Fruit fly (Drosophila melanogaster) whole organism, prepupa: ENCODE results near the gene Mics1.
A peak's percentile ranks its signal among the peaks of the same experiment; 100 is the strongest.

ENCODE experiments used
- CG10631 ChIP-seq: fragments of 200-800 bp; sonication (Bioruptor generic); optimal IDR thresholded peaks from 2 replicates; lab custom pipeline; 2016; ENCODE audit warnings: missing biosample characterization, missing genetic modification characterization
- CG10669 ChIP-seq: fragments of 200-800 bp; sonication (Bioruptor generic); optimal IDR thresholded peaks from 3 replicates; lab custom pipeline; 2018; ENCODE audit warnings: missing biosample characterization, mild to moderate bottlenecking, missing genetic modification characterization, moderate library complexity
- CG11294 ChIP-seq: fragments of 200-800 bp; sonication (Bioruptor generic); IDR thresholded peaks from 2 replicates; pipeline ENCODE4 v1.3.6; 2022; ENCODE audit warnings: missing biosample characterization, missing genetic modification characterization
- CG11902 ChIP-seq: fragments of 200-800 bp; sonication (Bioruptor generic); optimal IDR thresholded peaks from 3 replicates; lab custom pipeline; 2016; ENCODE audit warnings: missing biosample characterization, missing genetic modification characterization
- CG16779 ChIP-seq: fragments of 200-800 bp; sonication (Bioruptor generic); optimal IDR thresholded peaks from 3 replicates; lab custom pipeline; 2017; ENCODE audit warnings: missing biosample characterization, mild to moderate bottlenecking, missing genetic modification characterization
- CG3032 ChIP-seq: fragments of 200-800 bp; optimal IDR thresholded peaks from 2 replicates; lab custom pipeline; 2019; ENCODE audit warnings: missing biosample characterization, mild to moderate bottlenecking, missing genetic modification characterization, moderate library complexity
- CG31627 ChIP-seq: fragments of 200-800 bp; sonication (Bioruptor generic); optimal IDR thresholded peaks from 3 replicates; lab custom pipeline; 2016; ENCODE audit warnings: missing biosample characterization, missing genetic modification characterization
- CG32006 ChIP-seq: fragments of 200-800 bp; sonication (Bioruptor generic); optimal IDR thresholded peaks from 3 replicates; lab custom pipeline; 2017; ENCODE audit warnings: missing biosample characterization, mild to moderate bottlenecking, missing genetic modification characterization
- CG3919 ChIP-seq: fragments of 200-800 bp; sonication (Bioruptor generic); optimal IDR thresholded peaks from 3 replicates; lab custom pipeline; 2016; ENCODE audit warnings: missing biosample characterization, missing genetic modification characterization
- CG4318 ChIP-seq: fragments of 200-800 bp; sonication (Bioruptor generic); optimal IDR thresholded peaks from 3 replicates; lab custom pipeline; 2017; ENCODE audit warnings: missing biosample characterization, mild to moderate bottlenecking, missing genetic modification characterization
- CG6163 ChIP-seq: fragments of 200-800 bp; sonication (Bioruptor generic); IDR thresholded peaks from 3 replicates; pipeline ENCODE4 v1.3.6; 2022; ENCODE audit warnings: missing biosample characterization, missing genetic modification characterization
- CG6276 ChIP-seq: fragments of 200-800 bp; sonication (Bioruptor generic); optimal IDR thresholded peaks from 2 replicates; lab custom pipeline; 2017; ENCODE audit warnings: missing biosample characterization, mild to moderate bottlenecking, missing genetic modification characterization
- CG6792 ChIP-seq: fragments of 200-800 bp; sonication (Bioruptor generic); optimal IDR thresholded peaks from 3 replicates; lab custom pipeline; 2016; ENCODE audit warnings: missing biosample characterization, missing genetic modification characterization
- CG6854 ChIP-seq: fragments of 200-800 bp; sonication (Bioruptor generic); optimal IDR thresholded peaks from 2 replicates; lab custom pipeline; 2017; ENCODE audit warnings: missing biosample characterization, mild to moderate bottlenecking, missing genetic modification characterization
- CG7368 ChIP-seq: fragments of 200-800 bp; sonication (Bioruptor generic); optimal IDR thresholded peaks from 3 replicates; lab custom pipeline; 2016; ENCODE audit warnings: missing biosample characterization, missing genetic modification characterization
- CG8632 ChIP-seq: fragments of 200-800 bp; sonication (Bioruptor generic); optimal IDR thresholded peaks from 3 replicates; lab custom pipeline; 2016; ENCODE audit warnings: missing biosample characterization, missing genetic modification characterization
- CG9139 ChIP-seq: fragments of 200-800 bp; sonication (Bioruptor generic); optimal IDR thresholded peaks from 3 replicates; lab custom pipeline; 2017; ENCODE audit warnings: missing biosample characterization, mild to moderate bottlenecking, missing genetic modification characterization
- Eip78C ChIP-seq: fragments of 200-800 bp; sonication (Bioruptor generic); peaks from one replicate; lab custom pipeline; 2016; ENCODE audit warnings: missing biosample characterization, missing genetic modification characterization
- Eip93F ChIP-seq: fragments of 200-800 bp; sonication (Bioruptor generic); optimal IDR thresholded peaks from 2 replicates; lab custom pipeline; 2016; ENCODE audit warnings: missing biosample characterization, mild to moderate bottlenecking, missing genetic modification characterization
- Ets21C ChIP-seq: fragments of 200-800 bp; sonication (Bioruptor generic); optimal IDR thresholded peaks from 3 replicates; lab custom pipeline; 2016; ENCODE audit warnings: missing biosample characterization, missing genetic modification characterization
- Ets96B ChIP-seq: fragments of 200-800 bp; optimal IDR thresholded peaks from 2 replicates; lab custom pipeline; 2019; ENCODE audit warnings: missing biosample characterization, mild to moderate bottlenecking, missing genetic modification characterization, moderate library complexity
- Hr39 ChIP-seq: fragments of 200-800 bp; sonication (Bioruptor generic); optimal IDR thresholded peaks from 2 replicates; lab custom pipeline; 2016; ENCODE audit warnings: missing biosample characterization, missing genetic modification characterization
- Hr4 ChIP-seq: fragments of 200-800 bp; sonication (Bioruptor generic); optimal IDR thresholded peaks from 3 replicates; lab custom pipeline; 2016; ENCODE audit warnings: missing biosample characterization, missing genetic modification characterization
- Lpt ChIP-seq: fragments of 200-800 bp; sonication (Bioruptor generic); optimal IDR thresholded peaks from 3 replicates; lab custom pipeline; 2016; ENCODE audit warnings: missing biosample characterization, missing genetic modification characterization
- OdsH ChIP-seq: fragments of 200-800 bp; sonication (Bioruptor generic); optimal IDR thresholded peaks from 3 replicates; lab custom pipeline; 2016; ENCODE audit warnings: missing biosample characterization, missing genetic modification characterization
- Smox ChIP-seq: fragments of 200-800 bp; sonication (Bioruptor generic); optimal IDR thresholded peaks from 3 replicates; lab custom pipeline; 2016; ENCODE audit warnings: missing biosample characterization, missing genetic modification characterization
- Sox102F ChIP-seq: fragments of 200-800 bp; sonication (Bioruptor generic); optimal IDR thresholded peaks from 2 replicates; lab custom pipeline; 2016; ENCODE audit warnings: missing biosample characterization, mild to moderate bottlenecking, missing genetic modification characterization
- Sox14 ChIP-seq: fragments of 200-800 bp; sonication (Bioruptor generic); optimal IDR thresholded peaks from 3 replicates; lab custom pipeline; 2016; ENCODE audit warnings: missing biosample characterization, missing genetic modification characterization
- cyc ChIP-seq: fragments of 200-800 bp; sonication (Bioruptor generic); optimal IDR thresholded peaks from 3 replicates; lab custom pipeline; 2016; ENCODE audit warnings: missing biosample characterization, missing genetic modification characterization
- dsx ChIP-seq: fragments of 200-800 bp; optimal IDR thresholded peaks from 3 replicates; lab custom pipeline; 2019; ENCODE audit warnings: missing biosample characterization, mild to moderate bottlenecking, missing genetic modification characterization, moderate library complexity; ENCODE audit not compliant: poor library complexity, severe bottlenecking
- eg ChIP-seq: fragments of 200-800 bp; sonication (Bioruptor generic); IDR thresholded peaks from 3 replicates; pipeline ENCODE4 v1.3.6; 2022; ENCODE audit warnings: missing biosample characterization, missing genetic modification characterization
- esn ChIP-seq: fragments of 200-800 bp; sonication (Bioruptor generic); optimal IDR thresholded peaks from 2 replicates; lab custom pipeline; 2016; ENCODE audit warnings: missing biosample characterization, mild to moderate bottlenecking, missing genetic modification characterization, moderate library complexity
- fkh ChIP-seq: fragments of 200-800 bp; sonication (Bioruptor generic); optimal IDR thresholded peaks from 3 replicates; lab custom pipeline; 2017; ENCODE audit warnings: missing biosample characterization, mild to moderate bottlenecking, missing genetic modification characterization, moderate library complexity
- lz ChIP-seq: fragments of 200-800 bp; sonication (Bioruptor generic); optimal IDR thresholded peaks from 3 replicates; lab custom pipeline; 2016; ENCODE audit warnings: missing biosample characterization, missing genetic modification characterization
- net ChIP-seq: fragments of 200-800 bp; sonication (Bioruptor generic); optimal IDR thresholded peaks from 3 replicates; lab custom pipeline; 2016; ENCODE audit warnings: missing biosample characterization, missing genetic modification characterization
- ss ChIP-seq, 2 experiments: fragments of 200-800 bp; sonication (Bioruptor generic); optimal IDR thresholded peaks; 2 replicates in 1 of 2; 3 replicates in 1 of 2; lab custom pipeline; 2017 to 2018; ENCODE audit warnings: mild to moderate bottlenecking in 2 of 2, missing biosample characterization in 2 of 2, missing genetic modification characterization in 2 of 2, moderate library complexity in 1 of 2
- svp ChIP-seq: fragments of 200-800 bp; sonication (Bioruptor generic); peaks from one replicate; lab custom pipeline; 2016; ENCODE audit warnings: missing biosample characterization, missing genetic modification characterization
- vri ChIP-seq: fragments of 200-800 bp; sonication (Bioruptor generic); optimal IDR thresholded peaks from 3 replicates; lab custom pipeline; 2016; ENCODE audit warnings: missing biosample characterization, mild to moderate bottlenecking, missing genetic modification characterization

The Mics1 gene

dm6 chr3R:7530184-7530821 lies 28.1 kb upstream of the Mics1 start, which contains the start of the genes Rtnl2 and alphaTub84D:
Gene Rtnl2 (minus strand): TSS chr3R:7530241.
Gene alphaTub84D (plus strand): TSS chr3R:7530753.
- TF ChIP-seq Sox14 (GFP tag; lab: Kevin White, UChicago) (peak; percentile 19), CG11902 (GFP tag; lab: Kevin White, UChicago) (no peak), svp (GFP tag; lab: Kevin White, UChicago) (peak; percentile 80), esn (GFP tag; lab: Kevin White, UChicago) (no peak), OdsH (no peak), CG7368 (no peak), dsx (GFP tag; lab: Kevin White, UChicago) (no peak), CG10669 (GFP tag; lab: Kevin White, UChicago) (no peak), Eip78C (peak; percentile 46), Ets96B (tag; lab: Kevin White, UChicago) (no peak), Smox (no peak), fkh (GFP tag; lab: Kevin White, UChicago) (no peak), CG6163 (no peak), Sox102F (GFP tag; lab: Kevin White, UChicago) (no peak), Hr4 (GFP tag; lab: Kevin White, UChicago) (no peak), CG6792 (GFP tag; lab: Kevin White, UChicago) (no peak), CG10631 (GFP tag; lab: Kevin White, UChicago) (no peak), Lpt (GFP tag; lab: Kevin White, UChicago) (no peak), Ets21C (no peak), CG32006 (GFP tag; lab: Kevin White, UChicago) (no peak), CG4318 (GFP tag; lab: Kevin White, UChicago) (no peak)

- TF ChIP-seq eg (GFP tag; lab: Robert Waterston, UW) (no peak), CG3032 (tag; lab: Kevin White, UChicago) (no peak), Eip93F (GFP tag; lab: Kevin White, UChicago) (no peak), CG10669 (GFP tag; lab: Kevin White, UChicago) (no peak), CG6276 (GFP tag; lab: Kevin White, UChicago) (no peak), CG11294 (GFP tag; lab: Robert Waterston, UW) (no peak), CG6854 (GFP tag; lab: Kevin White, UChicago) (no peak), CG8632 (GFP tag; lab: Kevin White, UChicago) (no peak), Hr39 (GFP tag; lab: Kevin White, UChicago) (no peak), CG6792 (GFP tag; lab: Kevin White, UChicago) (no peak), Sox14 (GFP tag; lab: Kevin White, UChicago) (no peak), OdsH (no peak), CG7368 (no peak), CG31627 (GFP tag; lab: Kevin White, UChicago) (no peak), CG16779 (tag; lab: Kevin White, UChicago) (no peak), lz (GFP tag; lab: Kevin White, UChicago) (no peak), CG3919 (no peak)
- TF ChIP-seq, all 60 proteins: peak for 0
Observed at dm6 chr3R:7528677-7529076, 26.5 kb upstream of the Mics1 start, which contains the start of gene alpha-Est6. Gene alpha-Est6 (minus strand): TSS chr3R:7528777.

- TF ChIP-seq fkh (GFP tag; lab: Kevin White, UChicago) (peak; percentile 93), CG6276 (GFP tag; lab: Kevin White, UChicago) (no peak), net (GFP tag; lab: Kevin White, UChicago) (no peak), svp (GFP tag; lab: Kevin White, UChicago) (no peak)
Observed at dm6 chr3R:7524160-7524559, 22.0 kb upstream of the Mics1 start.

- peak; percentile 80 for TF ChIP-seq svp (GFP tag; lab: Kevin White, UChicago)
- no peak for TF ChIP-seq net (GFP tag; lab: Kevin White, UChicago)
- TF ChIP-seq vri (GFP tag; lab: Kevin White, UChicago), result peak; percentile 32
- peak; percentile 29 for TF ChIP-seq Eip78C
- TF ChIP-seq cyc (GFP tag; lab: Kevin White, UChicago), result no peak
- no peak for TF ChIP-seq CG9139 (GFP tag; lab: Kevin White, UChicago)
- TF ChIP-seq ss (GFP tag; optimal IDR thresholded peaks at IDR 0.05; lab: Kevin White, UChicago), result no peak
- no peak for TF ChIP-seq CG6792 (GFP tag; lab: Kevin White, UChicago)
Observed at dm6 chr3R:7523594-7523993, 21.4 kb upstream of the Mics1 start, which contains the start of gene alpha-Est7. Gene alpha-Est7 (minus strand): TSS chr3R:7523753.
